Fruit fly (Drosophila melanogaster) whole organism, embryonic: ENCODE results near the gene CG12012.

ENCODE experiments used
- Aef1 ChIP-seq: fragments of 200-800 bp; sonication (Bioruptor generic); IDR thresholded peaks from 3 replicates; pipeline ENCODE4 v1.3.6; 2022; ENCODE audit warnings: missing biosample characterization, missing genetic modification characterization
- CG13287 ChIP-seq: fragments of 200-800 bp; sonication (Bioruptor generic); IDR thresholded peaks from 2 replicates; pipeline ENCODE4 v1.3.6; 2022; ENCODE audit warnings: missing biosample characterization, missing genetic modification characterization; ENCODE audit not compliant: partially characterized antibody
- CG13424 ChIP-seq: fragments of 200-800 bp; sonication (Bioruptor generic); optimal IDR thresholded peaks from 2 replicates; lab custom pipeline; 2019; ENCODE audit warnings: missing biosample characterization, mild to moderate bottlenecking, missing genetic modification characterization, moderate library complexity
- CG14860 ChIP-seq: fragments of 200-800 bp; sonication (Bioruptor generic); IDR thresholded peaks from 3 replicates; pipeline ENCODE4 v1.3.6; 2022; ENCODE audit warnings: missing biosample characterization, missing genetic modification characterization; ENCODE audit not compliant: partially characterized antibody
- CG15514 ChIP-seq: fragments of 200-800 bp; sonication (Bioruptor generic); optimal IDR thresholded peaks from 3 replicates; lab custom pipeline; 2017; ENCODE audit warnings: missing biosample characterization, missing genetic modification characterization, mild to moderate bottlenecking, moderate library complexity, missing genetic modification reagents
- CG1603 ChIP-seq: fragments of 200-800 bp; sonication (Bioruptor generic); optimal IDR thresholded peaks from 2 replicates; lab custom pipeline; 2019; ENCODE audit warnings: missing biosample characterization, mild to moderate bottlenecking, missing genetic modification characterization, moderate library complexity
- CG16813 ChIP-seq: fragments of 200-800 bp; sonication (Bioruptor generic); IDR thresholded peaks from 3 replicates; pipeline ENCODE4 v1.3.6; 2022; ENCODE audit warnings: missing biosample characterization, missing genetic modification characterization; ENCODE audit not compliant: partially characterized antibody
- CG17385 ChIP-seq: fragments of 200-800 bp; sonication (Bioruptor generic); optimal IDR thresholded peaks from 3 replicates; lab custom pipeline; 2018; ENCODE audit warnings: missing biosample characterization, mild to moderate bottlenecking, missing genetic modification characterization
- CG18764 ChIP-seq: fragments of 200-800 bp; sonication (Bioruptor generic); optimal IDR thresholded peaks from 3 replicates; lab custom pipeline; 2016; ENCODE audit warnings: missing biosample characterization, missing genetic modification characterization
- CG2129 ChIP-seq: fragments of 200-800 bp; sonication (Bioruptor generic); IDR thresholded peaks from 2 replicates; pipeline ENCODE4 v1.3.6; 2022; ENCODE audit warnings: missing biosample characterization, missing genetic modification characterization; ENCODE audit not compliant: partially characterized antibody
- CG2712 ChIP-seq: fragments of 200-800 bp; optimal IDR thresholded peaks from 3 replicates; lab custom pipeline; 2019; ENCODE audit warnings: missing biosample characterization, mild to moderate bottlenecking, missing genetic modification characterization, moderate library complexity
- CG30020 ChIP-seq: fragments of 200-800 bp; optimal IDR thresholded peaks from 2 replicates; lab custom pipeline; 2019; ENCODE audit warnings: missing biosample characterization, mild to moderate bottlenecking, missing genetic modification characterization, moderate library complexity
- CG3281 ChIP-seq: fragments of 200-800 bp; sonication (Bioruptor generic); optimal IDR thresholded peaks from 3 replicates; lab custom pipeline; 2017; ENCODE audit warnings: missing biosample characterization, mild to moderate bottlenecking, missing genetic modification characterization
- CG33557 ChIP-seq: fragments of 200-800 bp; sonication (Bioruptor generic); optimal IDR thresholded peaks from 2 replicates; lab custom pipeline; 2019; ENCODE audit warnings: missing biosample characterization, mild to moderate bottlenecking, missing genetic modification characterization, moderate library complexity
- CG3847 ChIP-seq: fragments of 200-800 bp; sonication (Bioruptor generic); IDR thresholded peaks from 2 replicates; pipeline ENCODE4 v1.3.6; 2022; ENCODE audit warnings: missing biosample characterization, missing genetic modification characterization
- CG4404 ChIP-seq: fragments of 200-800 bp; sonication (Bioruptor generic); IDR thresholded peaks from 2 replicates; pipeline ENCODE4 v1.3.6; 2022; ENCODE audit warnings: missing biosample characterization, missing genetic modification characterization
- CG4617 ChIP-seq: fragments of 200-800 bp; sonication (Bioruptor generic); optimal IDR thresholded peaks from 3 replicates; lab custom pipeline; 2016; ENCODE audit warnings: missing biosample characterization, missing genetic modification characterization, borderline replicate concordance
- CG6689 ChIP-seq: fragments of 200-800 bp; sonication (Bioruptor generic); IDR thresholded peaks from 2 replicates; pipeline ENCODE4 v1.3.6; 2022; ENCODE audit warnings: missing biosample characterization, missing genetic modification characterization
- CG8388 ChIP-seq: fragments of 200-800 bp; sonication (Bioruptor generic); optimal IDR thresholded peaks from 2 replicates; lab custom pipeline; 2019; ENCODE audit warnings: missing biosample characterization, mild to moderate bottlenecking, missing genetic modification characterization, moderate library complexity
- CG9797 ChIP-seq: fragments of 200-800 bp; sonication (Bioruptor generic); optimal IDR thresholded peaks from 3 replicates; lab custom pipeline; 2018; ENCODE audit warnings: missing biosample characterization, mild to moderate bottlenecking, missing genetic modification characterization
- Dll ChIP-seq: fragments of 200-800 bp; sonication (Bioruptor generic); IDR thresholded peaks from 4 replicates; pipeline ENCODE4 v1.3.6; 2022; ENCODE audit warnings: missing biosample characterization, missing genetic modification characterization; ENCODE audit not compliant: partially characterized antibody
- HHEX ChIP-seq: fragments of 200-800 bp; sonication (Bioruptor generic); optimal IDR thresholded peaks from 3 replicates; lab custom pipeline; 2017; ENCODE audit warnings: missing biosample characterization, mild to moderate bottlenecking, missing genetic modification characterization, missing genetic modification reagents
- HLH4C ChIP-seq: fragments of 200-800 bp; sonication (Bioruptor generic); IDR thresholded peaks from 3 replicates; pipeline ENCODE4 v1.3.6; 2022; ENCODE audit warnings: missing biosample characterization, missing genetic modification characterization; ENCODE audit not compliant: partially characterized antibody
- HLHmδ ChIP-seq: fragments of 200-800 bp; sonication (Bioruptor generic); optimal IDR thresholded peaks from 2 replicates; lab custom pipeline; 2018; ENCODE audit warnings: missing biosample characterization, mild to moderate bottlenecking, missing genetic modification characterization, moderate library complexity
- Hey ChIP-seq: fragments of 200-800 bp; sonication (Bioruptor generic); optimal IDR thresholded peaks from 3 replicates; lab custom pipeline; 2018; ENCODE audit warnings: missing biosample characterization, mild to moderate bottlenecking, missing genetic modification characterization
- MESR4 ChIP-seq: fragments of 200-800 bp; sonication (Bioruptor generic); optimal IDR thresholded peaks from 2 replicates; lab custom pipeline; 2018; ENCODE audit warnings: missing biosample characterization, mild to moderate bottlenecking, missing genetic modification characterization, moderate library complexity
- Sry-δ ChIP-seq: fragments of 200-800 bp; sonication (Bioruptor generic); optimal IDR thresholded peaks from 2 replicates; lab custom pipeline; 2016; ENCODE audit warnings: missing biosample characterization, missing genetic modification characterization
- ab ChIP-seq: fragments of 200-800 bp; sonication (Bioruptor generic); optimal IDR thresholded peaks from 2 replicates; lab custom pipeline; 2016; ENCODE audit warnings: missing biosample characterization, missing genetic modification characterization
- amos ChIP-seq: fragments of 200-800 bp; sonication (Bioruptor generic); IDR thresholded peaks from 2 replicates; pipeline ENCODE4 v1.3.6; 2022; ENCODE audit warnings: missing biosample characterization, missing genetic modification characterization; ENCODE audit not compliant: partially characterized antibody
- br ChIP-seq: fragments of >200 bp; optimal IDR thresholded peaks from 2 replicates; lab custom pipeline; 2017
- btn ChIP-seq: fragments of 200-800 bp; sonication (Bioruptor generic); optimal IDR thresholded peaks from 2 replicates; lab custom pipeline; 2016; ENCODE audit warnings: missing biosample characterization, missing genetic modification characterization
- cas ChIP-seq: fragments of 200-800 bp; sonication (Bioruptor generic); IDR thresholded peaks from 2 replicates; pipeline ENCODE4 v1.3.6; 2022; ENCODE audit warnings: missing biosample characterization, missing genetic modification characterization
- ci ChIP-seq: fragments of 200-800 bp; sonication (Bioruptor generic); IDR thresholded peaks from 3 replicates; pipeline ENCODE4 v1.3.6; 2022; ENCODE audit warnings: missing biosample characterization, missing genetic modification characterization
- dmrt11E ChIP-seq: fragments of 200-800 bp; sonication (Bioruptor generic); optimal IDR thresholded peaks from 3 replicates; lab custom pipeline; 2018; ENCODE audit warnings: missing biosample characterization, mild to moderate bottlenecking, missing genetic modification characterization, moderate library complexity
- gcm ChIP-seq: fragments of 200-800 bp; sonication (Bioruptor generic); optimal IDR thresholded peaks from 2 replicates; lab custom pipeline; 2019; ENCODE audit warnings: missing biosample characterization, mild to moderate bottlenecking, missing genetic modification characterization, moderate library complexity
- hb ChIP-seq: fragments of 200-800 bp; sonication (Bioruptor generic); IDR thresholded peaks from 3 replicates; pipeline ENCODE4 v1.3.6; 2022; ENCODE audit warnings: missing biosample characterization, missing genetic modification characterization; ENCODE audit not compliant: partially characterized antibody
- hkb ChIP-seq, 2 experiments: fragments of 200-800 bp in 1 of 2; fragments of >200 bp in 1 of 2; sonication (Bioruptor generic) in 1 of 2; IDR thresholded peaks in 1 of 2; optimal IDR thresholded peaks in 1 of 2; 2 replicates each; pipeline versions ENCODE4 v1.3.6 to Lab custom; 2017 to 2022; ENCODE audit warnings: missing biosample characterization in 1 of 2, missing genetic modification characterization in 1 of 2
- ind ChIP-seq: fragments of 200-800 bp; sonication (Bioruptor generic); optimal IDR thresholded peaks from 3 replicates; lab custom pipeline; 2016; ENCODE audit warnings: missing biosample characterization, missing genetic modification characterization
- insv ChIP-seq, 2 experiments: fragments of 200-800 bp; sonication (Bioruptor generic); optimal IDR thresholded peaks; 3 replicates each; lab custom pipeline; 2016 to 2018; ENCODE audit warnings: missing biosample characterization in 2 of 2, missing genetic modification characterization in 2 of 2
- inv ChIP-seq: fragments of 200-800 bp; sonication (Bioruptor generic); IDR thresholded peaks from 2 replicates; pipeline ENCODE4 v1.3.6; 2022; ENCODE audit warnings: missing biosample characterization, missing genetic modification characterization; ENCODE audit not compliant: partially characterized antibody
- mld ChIP-seq: fragments of 200-800 bp; sonication (Bioruptor generic); IDR thresholded peaks from 3 replicates; pipeline ENCODE4 v1.3.6; 2022; ENCODE audit warnings: missing biosample characterization, missing genetic modification characterization; ENCODE audit not compliant: partially characterized antibody
- org-1 ChIP-seq: fragments of 200-800 bp; sonication (Bioruptor generic); optimal IDR thresholded peaks from 2 replicates; lab custom pipeline; 2017; ENCODE audit warnings: missing biosample characterization, missing genetic modification characterization
- pzg ChIP-seq: fragments of 200-800 bp; sonication (Bioruptor generic); optimal IDR thresholded peaks from 3 replicates; lab custom pipeline; 2018; ENCODE audit warnings: missing biosample characterization, mild to moderate bottlenecking, missing genetic modification characterization, moderate library complexity
- slbo ChIP-seq: fragments of 200-800 bp; sonication (Bioruptor generic); IDR thresholded peaks from 2 replicates; pipeline ENCODE4 v1.3.6; 2022; ENCODE audit warnings: missing biosample characterization, missing genetic modification characterization
- stwl ChIP-seq: fragments of 200-800 bp; sonication (Bioruptor generic); optimal IDR thresholded peaks from 3 replicates; lab custom pipeline; 2018; ENCODE audit warnings: missing biosample characterization, mild to moderate bottlenecking, missing genetic modification characterization, moderate library complexity
- tin ChIP-seq: fragments of 200-800 bp; sonication (Bioruptor generic); optimal IDR thresholded peaks from 3 replicates; lab custom pipeline; 2016; ENCODE audit warnings: missing biosample characterization, missing genetic modification characterization
- trem ChIP-seq: fragments of 200-800 bp; optimal IDR thresholded peaks from 3 replicates; lab custom pipeline; 2019; ENCODE audit warnings: missing biosample characterization, mild to moderate bottlenecking, missing genetic modification characterization, moderate library complexity
- wor ChIP-seq: fragments of 200-800 bp; sonication (Bioruptor generic); IDR thresholded peaks from 2 replicates; pipeline ENCODE4 v1.3.6; 2022; ENCODE audit warnings: missing biosample characterization, missing genetic modification characterization

CG12012 gene

DNA sequence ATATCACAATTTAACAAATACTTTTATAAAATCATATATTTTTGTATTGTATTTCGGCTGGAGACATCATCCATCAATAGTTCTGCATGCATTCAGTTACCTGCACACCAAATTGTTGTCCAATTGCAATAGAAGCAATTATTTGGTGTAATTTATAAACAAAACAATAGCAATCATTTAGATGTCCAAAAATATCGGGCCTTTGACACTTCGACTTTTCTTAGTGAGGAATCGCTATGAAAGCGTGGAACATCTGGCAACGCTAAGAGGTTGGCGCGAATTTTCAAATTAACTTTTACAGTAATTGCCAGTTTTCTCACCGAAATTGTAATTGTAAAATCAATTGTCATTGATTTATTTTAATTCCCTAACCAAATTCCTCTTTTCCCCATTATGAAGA lies 41.8 kb upstream of the CG12012 start, which contains the start of gene CG14969 (continued):
- TF ChIP-seq CG15514 (GFP tag; lab: Kevin White, UChicago), result peak; percentile 43
- no peak for TF ChIP-seq CG17385 (GFP tag; lab: Kevin White, UChicago)
- 0 out of 3 replicates have a peak, but pooled peaks have one; percentile 25 for TF ChIP-seq CG16813 (GFP tag; lab: Robert Waterston, UW)
- TF ChIP-seq cas (GFP tag; lab: Robert Waterston, UW), result no peak
- 0 out of 2 replicates have a peak, but pooled peaks have one; percentile 12 for TF ChIP-seq inv (GFP tag; lab: Robert Waterston, UW)
- no peak for TF ChIP-seq btn
- 0 out of 3 replicates have a peak, but pooled peaks have one; percentile 5 for TF ChIP-seq ci (GFP tag; lab: Robert Waterston, UW)
- TF ChIP-seq hb (GFP tag; lab: Robert Waterston, UW), result no peak
- TF ChIP-seq trem (tag; lab: Kevin White, UChicago), result peak; percentile 40
- peak; percentile 25; the same call in 1 of the 2 replicates for TF ChIP-seq slbo
- no peak for TF ChIP-seq HHEX (GFP tag; lab: Kevin White, UChicago)
- TF ChIP-seq stwl (tag; lab: Kevin White, UChicago), result peak; percentile 50
- TF ChIP-seq CG4617 (GFP tag; lab: Kevin White, UChicago), result peak; percentile 67
- TF ChIP-seq Aef1 (GFP tag; lab: Robert Waterston, UW), result no peak
- TF ChIP-seq hkb (optimal IDR thresholded peaks at IDR 0.05; lab: Kevin White, UChicago), result no peak
- TF ChIP-seq hkb (GFP tag; IDR thresholded peaks at IDR 0.05; lab: Robert Waterston, UW), result no peak
- TF ChIP-seq MESR4 (GFP tag; lab: Kevin White, UChicago), result peak; percentile 28
- 0 out of 3 replicates have a peak, but pooled peaks have one; percentile 24 for TF ChIP-seq HLH4C (GFP tag; lab: Robert Waterston, UW)
- no peak for TF ChIP-seq CG33557 (GFP tag; lab: Kevin White, UChicago)
- peak; percentile 70 for TF ChIP-seq CG1603 (tag; lab: Kevin White, UChicago)
- no peak for TF ChIP-seq ind (GFP tag; lab: Kevin White, UChicago)
- no peak for TF ChIP-seq CG8388 (GFP tag; lab: Kevin White, UChicago)
- TF ChIP-seq CG3847 (GFP tag; lab: Robert Waterston, UW), result no peak
- TF ChIP-seq org-1 (GFP tag; lab: Kevin White, UChicago), result no peak
- no peak for TF ChIP-seq wor
- TF ChIP-seq Dll, result peak; percentile 52; the same call in 1 of the 4 replicates
- TF ChIP-seq dmrt11E (tag; lab: Kevin White, UChicago), result no peak
- TF ChIP-seq Sry-δ (GFP tag; lab: Kevin White, UChicago), result peak; percentile 69
- TF ChIP-seq amos, result peak; percentile 50; the same call in 1 of the 2 replicates
- no peak for TF ChIP-seq gcm
- no peak for TF ChIP-seq Hey (tag; lab: Kevin White, UChicago)
- TF ChIP-seq CG13424 (tag; lab: Kevin White, UChicago), result peak; percentile 6
- TF ChIP-seq CG13287 (GFP tag; lab: Robert Waterston, UW), result peak; percentile 67
- peak in 1 of 2 experiments; percentile 0 for TF ChIP-seq insv (GFP tag; optimal IDR thresholded peaks at IDR 0.05; lab: Kevin White, UChicago)
- peak; percentile 67 for TF ChIP-seq pzg (GFP tag; lab: Kevin White, UChicago)
- peak; percentile 18 for TF ChIP-seq tin
- TF ChIP-seq br (lab: Kevin White, UChicago), result no peak
- TF ChIP-seq CG30020 (tag; lab: Kevin White, UChicago), result peak; percentile 28
- no peak for TF ChIP-seq CG3281
- TF ChIP-seq CG4404 (GFP tag; lab: Robert Waterston, UW), result no peak
- TF ChIP-seq mld (GFP tag; lab: Robert Waterston, UW), result 0 out of 3 replicates have a peak, but pooled peaks have one; percentile 30
- peak; percentile 46; the same call in 1 of the 3 replicates for TF ChIP-seq CG14860 (GFP tag; lab: Robert Waterston, UW)
- TF ChIP-seq CG2712, result peak; percentile 15
- TF ChIP-seq ab (GFP tag; lab: Kevin White, UChicago), result no peak
- TF ChIP-seq CG18764, result peak; percentile 97
- peak; percentile 10 for TF ChIP-seq CG9797 (GFP tag; lab: Kevin White, UChicago)
- no peak for TF ChIP-seq CG6689
- TF ChIP-seq CG2129, result no peak
- no peak for TF ChIP-seq HLHmδ (GFP tag; lab: Kevin White, UChicago)
